Worm (Caenorhabditis elegans): ENCODE results near the gene F15A4.10.

ce11 chrII:12438441-12438840, 46.5 kb downstream of the F15A4.10 start, which contains the start of gene Y57A10C.9:
- TF ChIP-seq C04F5.9 (tag; optimal IDR thresholded peaks at IDR 0.05) (no peak), elt-2 (tag; optimal IDR thresholded peaks at IDR 0.05) (no peak), ztf-4 (tag; optimal IDR thresholded peaks at IDR 0.05) (no peak), ama-1 (optimal IDR thresholded peaks at IDR 0.05) (no peak), nhr-84 (tag; optimal IDR thresholded peaks at IDR 0.05) (no peak), nhr-19 (GFP tag; conservative IDR thresholded peaks at IDR 0.05) (no peak), lin-39 (tag; optimal IDR thresholded peaks at IDR 0.05) (no peak), nhr-28 (tag; optimal IDR thresholded peaks at IDR 0.05) (no peak), dpl-1 (GFP tag; optimal IDR thresholded peaks at IDR 0.05) (no peak), nhr-12 (tag; optimal IDR thresholded peaks at IDR 0.05) (no peak), nhr-77 (tag; optimal IDR thresholded peaks at IDR 0.05) (no peak), aha-1 (tag; optimal IDR thresholded peaks at IDR 0.05) (no peak), snu-23 (GFP tag; optimal IDR thresholded peaks at IDR 0.05) (no peak)
